Worm (Caenorhabditis elegans): Measurements from ENCODE around the gene ttr-30.

- no peak for TF ChIP-seq hnd-1 (tag; optimal IDR thresholded peaks at IDR 0.05)
- no peak for TF ChIP-seq ama-1 (optimal IDR thresholded peaks at IDR 0.05)
- no peak for TF ChIP-seq ets-7 (tag; optimal IDR thresholded peaks at IDR 0.05)
- TF ChIP-seq hmbx-1 (tag; optimal IDR thresholded peaks at IDR 0.05), result no peak
- no peak for TF ChIP-seq ceh-36 (tag; optimal IDR thresholded peaks at IDR 0.05)
- TF ChIP-seq tbx-37 (GFP tag; conservative IDR thresholded peaks at IDR 0.05), result no peak
- no peak for TF ChIP-seq ceh-13 (GFP tag; optimal IDR thresholded peaks at IDR 0.05)
- no peak for TF ChIP-seq pes-1 (GFP tag; IDR thresholded peaks at IDR 0.05)
- peak; percentile 13 for TF ChIP-seq hmg-4 (GFP tag; optimal IDR thresholded peaks at IDR 0.05)
- TF ChIP-seq tra-4 (tag; optimal IDR thresholded peaks at IDR 0.05), result no peak
- no peak for TF ChIP-seq tbx-11 (GFP tag; IDR thresholded peaks at IDR 0.05)
- TF ChIP-seq flt-1 (GFP tag; IDR thresholded peaks at IDR 0.05), result no peak
- no peak for TF ChIP-seq sea-1 (GFP tag; conservative IDR thresholded peaks at IDR 0.05)
Measured at ce11 chrX:7306434-7306833, 24.3 kb upstream of the ttr-30 start.
